Worm (Caenorhabditis elegans): ENCODE data around the gene C15C8.4.

ce11 chrV:12795196-12795595 lies 47.9 kb upstream of the C15C8.4 start, which contains the start of gene ugt-4:
- no peak for TF ChIP-seq nhr-237 (tag; optimal IDR thresholded peaks at IDR 0.05)
- TF ChIP-seq sea-2 (GFP tag; optimal IDR thresholded peaks at IDR 0.05): no peak
- TF ChIP-seq nfya-1 (tag; optimal IDR thresholded peaks at IDR 0.05; ENCODE audit: insufficient read depth): no peak
- no peak for TF ChIP-seq skn-1 (tag; optimal IDR thresholded peaks at IDR 0.05)
- no peak for TF ChIP-seq elt-1 (tag; optimal IDR thresholded peaks at IDR 0.05)
- no peak for TF ChIP-seq nhr-76 (tag; optimal IDR thresholded peaks at IDR 0.05)
- peak; percentile 19 for TF ChIP-seq jun-1 (tag; optimal IDR thresholded peaks at IDR 0.05)
- TF ChIP-seq nhr-25 (tag; optimal IDR thresholded peaks at IDR 0.05): no peak
- no peak for TF ChIP-seq daf-12 (tag; optimal IDR thresholded peaks at IDR 0.05)
- TF ChIP-seq ceh-28 (tag; optimal IDR thresholded peaks at IDR 0.05): no peak
- no peak for TF ChIP-seq nhr-28 (tag; optimal IDR thresholded peaks at IDR 0.05)

All from whole organism, L3 larva.